Fruit fly (Drosophila melanogaster) whole organism, pupa: ENCODE measurements around the gene ergic53.

Source experiments
- CG10348 ChIP-seq: fragments of 200-800 bp; sonication (Bioruptor generic); IDR thresholded peaks from 2 replicates; pipeline ENCODE4 v1.3.6; 2022; ENCODE audit warnings: missing biosample characterization, missing genetic modification characterization
- CG12605 ChIP-seq: fragments of 200-800 bp; sonication (Bioruptor generic); IDR thresholded peaks from 2 replicates; pipeline ENCODE4 v1.3.6; 2022; ENCODE audit warnings: missing biosample characterization, missing genetic modification characterization
- CG13204 ChIP-seq: fragments of 200-800 bp; sonication (Bioruptor generic); optimal IDR thresholded peaks from 2 replicates; lab custom pipeline; 2018; ENCODE audit warnings: missing biosample characterization, mild to moderate bottlenecking, missing genetic modification characterization, moderate library complexity
- CG14655 ChIP-seq: fragments of 200-800 bp; sonication (Bioruptor generic); optimal IDR thresholded peaks from 3 replicates; lab custom pipeline; 2017; ENCODE audit warnings: mild to moderate bottlenecking, missing biosample characterization, missing genetic modification reagents, missing genetic modification characterization
- CG15710 ChIP-seq: fragments of 200-800 bp; sonication (Bioruptor generic); optimal IDR thresholded peaks from 2 replicates; lab custom pipeline; 2018; ENCODE audit warnings: missing biosample characterization, mild to moderate bottlenecking, missing genetic modification characterization, moderate library complexity
- CG17806 ChIP-seq: fragments of 200-800 bp; sonication (Bioruptor generic); optimal IDR thresholded peaks from 2 replicates; lab custom pipeline; 2018; ENCODE audit warnings: missing biosample characterization, mild to moderate bottlenecking, missing genetic modification characterization, moderate library complexity
- CG32121 ChIP-seq: fragments of 200-800 bp; sonication (Bioruptor generic); IDR thresholded peaks from 2 replicates; pipeline ENCODE4 v1.3.6; 2022; ENCODE audit warnings: missing biosample characterization, missing genetic modification characterization
- CG34367 ChIP-seq: fragments of 200-800 bp; sonication (Bioruptor generic); optimal IDR thresholded peaks from 2 replicates; lab custom pipeline; 2018; ENCODE audit warnings: missing biosample characterization, mild to moderate bottlenecking, missing genetic modification characterization
- CG4496 ChIP-seq: fragments of 200-800 bp; sonication (Bioruptor generic); IDR thresholded peaks from 3 replicates; pipeline ENCODE4 v1.3.6; 2022; ENCODE audit warnings: missing biosample characterization, missing genetic modification characterization
- CG8159 ChIP-seq: fragments of 200-800 bp; sonication (Bioruptor generic); optimal IDR thresholded peaks from 3 replicates; lab custom pipeline; 2018; ENCODE audit warnings: missing biosample characterization, mild to moderate bottlenecking, missing genetic modification characterization, moderate library complexity
- CG8301 ChIP-seq: fragments of 200-800 bp; sonication (Bioruptor generic); optimal IDR thresholded peaks from 2 replicates; lab custom pipeline; 2018; ENCODE audit warnings: missing biosample characterization, mild to moderate bottlenecking, missing genetic modification characterization
- CG9948 ChIP-seq: fragments of 200-800 bp; sonication (Bioruptor generic); optimal IDR thresholded peaks from 2 replicates; lab custom pipeline; 2018; ENCODE audit warnings: missing biosample characterization, mild to moderate bottlenecking, missing genetic modification characterization, moderate library complexity
- D1 ChIP-seq: fragments of 200-800 bp; sonication (Bioruptor generic); optimal IDR thresholded peaks from 2 replicates; lab custom pipeline; 2018; ENCODE audit warnings: missing biosample characterization, mild to moderate bottlenecking, missing genetic modification characterization, moderate library complexity
- EcR ChIP-seq: fragments of 200-800 bp; sonication (Bioruptor generic); optimal IDR thresholded peaks from 3 replicates; lab custom pipeline; 2019; ENCODE audit warnings: missing biosample characterization, missing genetic modification characterization, mild to moderate bottlenecking, moderate library complexity, missing genetic modification reagents
- Ets98B ChIP-seq: fragments of 200-800 bp; sonication (Bioruptor generic); IDR thresholded peaks from 2 replicates; pipeline ENCODE4 v1.3.6; 2022; ENCODE audit warnings: missing biosample characterization, missing genetic modification characterization
- Pif1A ChIP-seq: fragments of 200-800 bp; sonication (Bioruptor generic); optimal IDR thresholded peaks from 3 replicates; lab custom pipeline; 2016; ENCODE audit warnings: missing biosample characterization, missing genetic modification characterization
- Pif1B ChIP-seq: fragments of 200-800 bp; sonication (Bioruptor generic); optimal IDR thresholded peaks from 3 replicates; lab custom pipeline; 2016; ENCODE audit warnings: missing biosample characterization, missing genetic modification characterization
- Snoo ChIP-seq: fragments of 200-800 bp; sonication (Bioruptor generic); optimal IDR thresholded peaks from 3 replicates; lab custom pipeline; 2017; ENCODE audit warnings: missing biosample characterization, mild to moderate bottlenecking, missing genetic modification characterization, inconsistent platforms
- fd96Ca ChIP-seq: fragments of 200-800 bp; sonication (Bioruptor generic); IDR thresholded peaks from 3 replicates; pipeline ENCODE4 v1.3.6; 2022; ENCODE audit warnings: missing biosample characterization, missing genetic modification characterization
- gl ChIP-seq: fragments of 200-800 bp; sonication (Bioruptor generic); optimal IDR thresholded peaks from 2 replicates; lab custom pipeline; 2018; ENCODE audit warnings: missing biosample characterization, mild to moderate bottlenecking, missing genetic modification characterization
- rn ChIP-seq: fragments of 200-800 bp; sonication (Bioruptor generic); IDR thresholded peaks from 2 replicates; pipeline ENCODE4 v1.3.6; 2022; ENCODE audit warnings: missing biosample characterization, missing genetic modification characterization

The ergic53 gene

dm6 chr3L:8557018-8557417, 22.2 kb downstream of the ergic53 start:
- TF ChIP-seq Ets98B (no peak), CG17806 (tag; lab: Kevin White, UChicago) (no peak), fd96Ca (GFP tag; lab: Robert Waterston, UW) (no peak), D1 (tag; lab: Kevin White, UChicago) (no peak)

- TF ChIP-seq Pif1B (GFP tag; lab: Kevin White, UChicago) (no peak), D1 (tag; lab: Kevin White, UChicago) (no peak), CG32121 (no peak), CG9948 (no peak), CG12605 (GFP tag; lab: Robert Waterston, UW) (no peak), gl (no peak), CG34367 (no peak), CG13204 (GFP tag; lab: Kevin White, UChicago) (no peak), fd96Ca (GFP tag; lab: Robert Waterston, UW) (no peak), Ets98B (no peak), CG17806 (tag; lab: Kevin White, UChicago) (no peak), CG10348 (GFP tag; lab: Robert Waterston, UW) (no peak), CG14655 (no peak), EcR (no peak), CG8301 (no peak), Pif1A (GFP tag; lab: Kevin White, UChicago) (no peak), CG4496 (GFP tag; lab: Robert Waterston, UW) (no peak)
Observed at dm6 chr3L:8559754-8560328, 25.1 kb downstream of the ergic53 start.

- TF ChIP-seq CG4496 (GFP tag; lab: Robert Waterston, UW), result no peak
- TF ChIP-seq CG9948, result no peak
- no peak for TF ChIP-seq Ets98B
- no peak for TF ChIP-seq fd96Ca (GFP tag; lab: Robert Waterston, UW)
- TF ChIP-seq CG8159 (tag; lab: Kevin White, UChicago), result no peak
- no peak for TF ChIP-seq Snoo (tag; lab: Kevin White, UChicago)
- TF ChIP-seq CG17806 (tag; lab: Kevin White, UChicago), result no peak
- TF ChIP-seq Pif1B (GFP tag; lab: Kevin White, UChicago), result no peak
- no peak for TF ChIP-seq gl
- no peak for TF ChIP-seq CG13204 (GFP tag; lab: Kevin White, UChicago)
- TF ChIP-seq D1 (tag; lab: Kevin White, UChicago), result no peak
- no peak for TF ChIP-seq EcR
- TF ChIP-seq, all 21 proteins: peak for 0
Observed at dm6 chr3L:8560637-8561036, 25.9 kb downstream of the ergic53 start.

dm6 chr3L:8575844-8576842, 41.4 kb downstream of the ergic53 start, which contains the start of the genes CG6638 and CG43078:
CG6638 (minus strand) TSS chr3L:8576078.
CG43078 (plus strand) TSS chr3L:8576808.
- TF ChIP-seq CG8159 (tag; lab: Kevin White, UChicago) (no peak), CG13204 (GFP tag; lab: Kevin White, UChicago) (no peak), fd96Ca (GFP tag; lab: Robert Waterston, UW) (0 out of 3 replicates have a peak, but pooled peaks have one; percentile 8), CG34367 (no peak), CG8301 (no peak), Pif1A (GFP tag; lab: Kevin White, UChicago) (no peak)

dm6 chr3L:8578470-8578869, 43.7 kb downstream of the ergic53 start:
- TF ChIP-seq CG12605 (GFP tag; lab: Robert Waterston, UW), result no peak
- TF ChIP-seq rn, result no peak
- peak; percentile 36; the same call in 1 of the 3 replicates for TF ChIP-seq CG4496 (GFP tag; lab: Robert Waterston, UW)
- no peak for TF ChIP-seq CG17806 (tag; lab: Kevin White, UChicago)
- TF ChIP-seq CG9948, result no peak
- TF ChIP-seq Snoo (tag; lab: Kevin White, UChicago), result no peak
- no peak for TF ChIP-seq Pif1B (GFP tag; lab: Kevin White, UChicago)
- TF ChIP-seq D1 (tag; lab: Kevin White, UChicago), result no peak
- no peak for TF ChIP-seq CG8301
- 0 out of 2 replicates have a peak, but pooled peaks have one; percentile 27 for TF ChIP-seq Ets98B
- no peak for TF ChIP-seq CG14655
- no peak for TF ChIP-seq CG15710 (tag; lab: Kevin White, UChicago)
- no peak for TF ChIP-seq CG32121

- TF ChIP-seq Ets98B (no peak), gl (no peak), CG15710 (tag; lab: Kevin White, UChicago) (no peak), D1 (tag; lab: Kevin White, UChicago) (no peak), CG34367 (no peak), fd96Ca (GFP tag; lab: Robert Waterston, UW) (no peak), CG12605 (GFP tag; lab: Robert Waterston, UW) (no peak), CG10348 (GFP tag; lab: Robert Waterston, UW) (no peak), CG14655 (no peak), CG13204 (GFP tag; lab: Kevin White, UChicago) (no peak), EcR (no peak)
Observed at dm6 chr3L:8579513-8579912, 44.7 kb downstream of the ergic53 start.
